Worm (Caenorhabditis elegans): ENCODE data around the gene acs-9.
"Not testable (repeated sequence)": the region's sequence is repeated elsewhere in the genome, so short reads cannot be mapped to it uniquely, and the experiment has no call there.

ce11 chrX:16834691-16835090 is 45.6 kb downstream of the acs-9 start, which contains the start of gene F41G4.13:
- not testable (repeated sequence) for TF ChIP-seq him-1, dao-5, W03F9.2 (tag; optimal IDR thresholded peaks at IDR 0.05)

Measured in whole organism, L4/young adult.